Worm (Caenorhabditis elegans): Measurements from ENCODE around the gene ZK512.4.

Gene ZK512.4

DNA sequence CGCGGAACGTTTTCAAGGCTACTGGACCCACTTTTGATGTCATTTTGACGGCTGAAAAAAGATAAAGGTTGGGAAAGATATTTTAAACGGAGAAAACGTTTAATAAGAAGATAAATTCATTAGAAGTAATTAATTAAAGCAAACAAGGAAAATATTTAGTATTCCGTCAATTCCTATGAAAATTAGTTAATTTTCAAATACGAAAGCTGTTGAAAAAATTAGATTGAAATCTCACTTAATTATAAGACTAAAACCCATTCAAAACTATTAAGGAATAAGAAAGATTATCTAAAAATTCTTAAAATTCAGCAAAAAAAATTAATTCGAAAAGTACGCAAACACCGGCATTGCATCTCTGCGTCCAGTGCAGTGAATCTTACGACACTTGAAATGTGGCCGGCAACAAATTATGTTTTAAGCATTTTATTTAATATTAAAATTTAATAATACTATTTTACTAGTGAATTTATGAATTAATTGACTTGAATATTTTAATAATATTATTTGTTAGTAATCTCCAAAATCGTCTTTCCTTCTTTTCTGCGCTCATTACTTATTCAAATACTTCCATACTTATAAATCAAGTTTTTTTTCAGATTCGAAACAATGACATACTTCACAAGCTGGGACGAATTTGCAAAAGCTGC is at the start of gene ZK512.4, which contains the start of gene ZK512.2:
ZK512.4 (plus strand) TSS at position 597 of the 647 bp plus-strand sequence.
ZK512.2 (minus strand) TSS at position 51 of the 647 bp plus-strand sequence.
- TF ChIP-seq let-526 (GFP tag; IDR thresholded peaks at IDR 0.05) (no peak), ceh-40 (GFP tag; IDR thresholded peaks at IDR 0.05) (no peak), F23B12.7 (tag; optimal IDR thresholded peaks at IDR 0.05; ENCODE audit: insufficient read depth) (peak; percentile 55), K11D2.4 (GFP tag; IDR thresholded peaks at IDR 0.05) (no peak), let-607 (tag; optimal IDR thresholded peaks at IDR 0.05) (peak in 1 of 2 experiments; percentile 0), sptf-2 (GFP tag; optimal IDR thresholded peaks at IDR 0.05) (no peak), cebp-1 (GFP tag; IDR thresholded peaks at IDR 0.05) (no peak), cebp-1 (tag; optimal IDR thresholded peaks at IDR 0.05) (no peak), snpc-1.3 (tag; optimal IDR thresholded peaks at IDR 0.05; ENCODE audit: insufficient read depth) (no peak)

ce11 chrIII:9101212-9101611 is 43.9 kb upstream of the ZK512.4 start, which contains the start of gene ZK507.1:
Gene ZK507.1 (minus strand): TSS chrIII:9101312.
- TF ChIP-seq rec-8 (tag; optimal IDR thresholded peaks at IDR 0.05) (no peak), B0336.3 (GFP tag; IDR thresholded peaks at IDR 0.05) (no peak)

ce11 chrIII:9103643-9104042 is 41.5 kb upstream of the ZK512.4 start, which contains the start of gene dos-1:
Gene dos-1 (plus strand): TSS chrIII:9103943.
- TF ChIP-seq nhr-179 (tag; optimal IDR thresholded peaks at IDR 0.05) (no peak), hmg-1.2 (GFP tag; IDR thresholded peaks at IDR 0.05) (no peak), madf-10 (tag; optimal IDR thresholded peaks at IDR 0.05) (no peak), cebp-1 (GFP tag; IDR thresholded peaks at IDR 0.05) (no peak), cebp-1 (tag; optimal IDR thresholded peaks at IDR 0.05) (no peak), mes-4 (tag; optimal IDR thresholded peaks at IDR 0.05) (no peak), F57A8.1 (GFP tag; optimal IDR thresholded peaks at IDR 0.05) (no peak), ztf-6 (GFP tag; IDR thresholded peaks at IDR 0.05) (no peak), let-526 (GFP tag; IDR thresholded peaks at IDR 0.05) (no peak)

ce11 chrIII:9104060-9104459 is 41.1 kb upstream of the ZK512.4 start:
- TF ChIP-seq F57A8.1 (GFP tag; optimal IDR thresholded peaks at IDR 0.05) (no peak), die-1 (tag; optimal IDR thresholded peaks at IDR 0.05) (peak; percentile 86), K12H6.12 (tag; optimal IDR thresholded peaks at IDR 0.05) (peak; percentile 36), tlf-1 (GFP tag; optimal IDR thresholded peaks at IDR 0.05) (peak; percentile 27), nhr-80 (tag; optimal IDR thresholded peaks at IDR 0.05) (peak; percentile 33), sea-2 (GFP tag; IDR thresholded peaks at IDR 0.05) (no peak), lsy-27 (tag; optimal IDR thresholded peaks at IDR 0.05; ENCODE audit: borderline replicate concordance, insufficient read depth) (peak; percentile 77), akir-1 (GFP tag; optimal IDR thresholded peaks at IDR 0.05) (no peak), ama-1 (optimal IDR thresholded peaks at IDR 0.05) (no peak), ama-1 (GFP tag; optimal IDR thresholded peaks at IDR 0.05) (peak in 1 of 2 experiments; percentile 3), B0336.3 (GFP tag; IDR thresholded peaks at IDR 0.05) (peak; percentile 62), fkh-3 (tag; optimal IDR thresholded peaks at IDR 0.05) (no peak), hmg-1.2 (GFP tag; IDR thresholded peaks at IDR 0.05) (peak; percentile 77), hlh-26 (GFP tag; conservative IDR thresholded peaks at IDR 0.05) (no peak), somi-1 (GFP tag; optimal IDR thresholded peaks at IDR 0.05) (peak; percentile 24), ets-4 (GFP tag; optimal IDR thresholded peaks at IDR 0.05) (no peak), aptf-2 (GFP tag; conservative IDR thresholded peaks at IDR 0.05) (peak; percentile 69; the same call in 1 of the 2 replicates), ekl-4 (GFP tag; IDR thresholded peaks at IDR 0.05) (peak; percentile 63; the same call in 1 of the 2 replicates), ztf-3 (GFP tag; optimal IDR thresholded peaks at IDR 0.05) (no peak), attf-3 (GFP tag; conservative IDR thresholded peaks at IDR 0.05) (peak; percentile 64), madf-3 (GFP tag; IDR thresholded peaks at IDR 0.05) (peak; percentile 59; the same call in 1 of the 2 replicates), egl-44 (GFP tag; IDR thresholded peaks at IDR 0.05) (peak; percentile 88), unc-130 (GFP tag; optimal IDR thresholded peaks at IDR 0.05) (no peak), F55B11.4 (tag; optimal IDR thresholded peaks at IDR 0.05; ENCODE audit: borderline replicate concordance, insufficient read depth) (no peak), dpl-1 (GFP tag; optimal IDR thresholded peaks at IDR 0.05) (no peak), him-1 (tag; optimal IDR thresholded peaks at IDR 0.05) (peak; percentile 92), rec-8 (tag; optimal IDR thresholded peaks at IDR 0.05) (peak; percentile 31 to 81), mxl-1 (tag; optimal IDR thresholded peaks at IDR 0.05) (peak; percentile 51)

All from whole organism, young adult.